Fruit fly (Drosophila melanogaster) whole organism, wandering third instar larva: ENCODE measurements around the gene CG4613.

Experiments used
- Myc ChIP-seq: fragments of >200 bp; optimal IDR thresholded peaks from 2 replicates; lab custom pipeline; 2017
- N ChIP-seq: fragments of >200 bp; optimal IDR thresholded peaks from 2 replicates; lab custom pipeline; 2018; ENCODE audit warnings: missing biosample characterization, missing external identifiers, missing genetic modification characterization
- Sp1 ChIP-seq: fragments of 200-800 bp; sonication (Bioruptor generic); optimal IDR thresholded peaks from 3 replicates; lab custom pipeline; 2019; ENCODE audit warnings: missing biosample characterization, mild to moderate bottlenecking, missing genetic modification characterization, moderate library complexity
- br ChIP-seq: fragments of 200-800 bp; sonication (Bioruptor generic); optimal IDR thresholded peaks from 2 replicates; lab custom pipeline; 2016; ENCODE audit warnings: missing biosample characterization, missing genetic modification characterization
- lola ChIP-seq: fragments of >200 bp; optimal IDR thresholded peaks from 2 replicates; lab custom pipeline; 2017; ENCODE audit warnings: missing biosample characterization, missing genetic modification characterization
- pan ChIP-seq: fragments of >200 bp; optimal IDR thresholded peaks from 2 replicates; lab custom pipeline; 2017
- tai ChIP-seq: sonication (Bioruptor generic); optimal IDR thresholded peaks from 2 replicates; lab custom pipeline; 2016; ENCODE audit warnings: missing biosample characterization, missing genetic modification characterization

DNA sequence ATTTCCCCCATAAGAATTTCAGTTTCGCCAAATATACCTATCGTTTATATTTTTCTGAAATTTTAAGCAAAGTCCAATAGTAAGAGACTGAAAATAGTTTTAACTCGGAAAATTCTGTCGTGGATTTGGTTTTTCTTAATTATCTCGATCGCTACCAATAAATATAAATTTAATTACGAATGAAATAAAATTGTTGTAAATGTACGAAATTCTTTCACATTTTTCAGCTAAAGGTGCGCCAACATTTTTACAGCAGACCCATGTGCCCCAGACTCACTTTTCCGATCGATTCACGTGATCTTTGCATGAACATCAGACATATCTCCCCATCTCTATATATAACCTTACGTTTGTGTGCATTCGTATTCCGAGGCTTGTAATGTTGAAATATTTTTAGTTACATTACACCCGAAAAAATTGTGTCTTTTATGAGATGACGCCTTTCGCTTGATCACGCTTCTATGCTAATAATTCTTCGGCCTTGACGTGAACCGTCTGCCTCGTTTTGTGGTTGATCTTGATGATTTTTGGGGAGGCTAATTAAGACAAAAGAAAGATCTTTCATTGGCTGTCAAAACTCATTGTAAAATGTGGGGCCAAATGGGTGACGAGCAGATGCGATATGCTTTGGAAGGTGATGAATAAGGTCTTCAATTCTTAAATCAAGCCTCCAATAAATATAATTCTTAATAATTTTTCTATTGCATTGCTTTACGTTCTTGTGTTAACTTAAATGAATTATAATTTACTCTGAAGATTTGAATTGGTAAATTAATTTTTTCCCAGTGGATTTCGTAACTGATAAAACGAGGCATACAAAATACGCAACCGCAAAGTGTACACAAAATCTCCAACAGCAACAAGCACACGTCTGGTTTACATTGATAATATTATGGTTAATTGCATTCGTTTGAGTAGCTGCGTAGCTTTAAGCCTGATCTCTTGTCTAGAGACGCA is 23.8 kb upstream of the CG4613 start:
- TF ChIP-seq Sp1 (GFP tag; lab: Kevin White, UChicago) = no peak
- TF ChIP-seq br = no peak
- no peak for TF ChIP-seq N (GFP tag; lab: Kevin White, UChicago)
- no peak for TF ChIP-seq pan
- no peak for TF ChIP-seq tai (GFP tag; lab: Kevin White, UChicago)
- no peak for TF ChIP-seq lola (GFP tag; lab: Kevin White, UChicago)
- TF ChIP-seq Myc (lab: Kevin White, UChicago) = no peak
